Worm (Caenorhabditis elegans): ENCODE results near the gene srh-31.

Gene srh-31

ce11 chrV:17707022-17707421 is at the start of gene srh-31:
srh-31 (plus strand) TSS chrV:17707322.
- no peak for TF ChIP-seq zip-5 (tag; optimal IDR thresholded peaks at IDR 0.05)
- no peak for TF ChIP-seq che-1 (tag; optimal IDR thresholded peaks at IDR 0.05)
- TF ChIP-seq T23F11.4 (GFP tag; optimal IDR thresholded peaks at IDR 0.05) = no peak
- TF ChIP-seq nhr-232 (tag; optimal IDR thresholded peaks at IDR 0.05) = no peak
- TF ChIP-seq ceh-45 (GFP tag; IDR thresholded peaks at IDR 0.05) = no peak
- no peak for TF ChIP-seq ceh-18 (tag; optimal IDR thresholded peaks at IDR 0.05)
- TF ChIP-seq ttx-3 (tag; optimal IDR thresholded peaks at IDR 0.05) = no peak
- no peak for TF ChIP-seq sdc-2 (tag; optimal IDR thresholded peaks at IDR 0.05)
- TF ChIP-seq dve-1 (tag; optimal IDR thresholded peaks at IDR 0.05) = no peak
- no peak for TF ChIP-seq syd-9 (tag; optimal IDR thresholded peaks at IDR 0.05)
- no peak for TF ChIP-seq pag-3 (tag; optimal IDR thresholded peaks at IDR 0.05; ENCODE audit: borderline replicate concordance)
- TF ChIP-seq hlh-30 (tag; optimal IDR thresholded peaks at IDR 0.05; ENCODE audit: insufficient read depth) = no peak
- no peak for TF ChIP-seq pqm-1 (tag; optimal IDR thresholded peaks at IDR 0.05)
- no peak for TF ChIP-seq C38D4.7 (GFP tag; optimal IDR thresholded peaks at IDR 0.05)
- no peak for TF ChIP-seq ceh-2 (tag; optimal IDR thresholded peaks at IDR 0.05)
- TF ChIP-seq ceh-48 (tag; optimal IDR thresholded peaks at IDR 0.05) = no peak

ce11 chrV:17658824-17659223 is 48.3 kb upstream of the srh-31 start:
- TF ChIP-seq zip-5 (tag; optimal IDR thresholded peaks at IDR 0.05) = no peak
- no peak for TF ChIP-seq C08G9.2 (tag; optimal IDR thresholded peaks at IDR 0.05)
- TF ChIP-seq fkh-10 (GFP tag; optimal IDR thresholded peaks at IDR 0.05) = no peak
- TF ChIP-seq ceh-2 (tag; optimal IDR thresholded peaks at IDR 0.05) = no peak
- no peak for TF ChIP-seq T23F11.4 (GFP tag; optimal IDR thresholded peaks at IDR 0.05)
- no peak for TF ChIP-seq hlh-6 (tag; optimal IDR thresholded peaks at IDR 0.05)
- TF ChIP-seq fax-1 (tag; optimal IDR thresholded peaks at IDR 0.05) = no peak
- no peak for TF ChIP-seq ceh-30 (tag; optimal IDR thresholded peaks at IDR 0.05)
- TF ChIP-seq gmeb-2 (tag; optimal IDR thresholded peaks at IDR 0.05) = no peak
- TF ChIP-seq unc-55 (GFP tag; optimal IDR thresholded peaks at IDR 0.05) = no peak
- TF ChIP-seq lin-11 (tag; optimal IDR thresholded peaks at IDR 0.05) = no peak
- no peak for TF ChIP-seq ceh-19 (GFP tag; optimal IDR thresholded peaks at IDR 0.05)
- no peak for TF ChIP-seq ceh-18 (tag; optimal IDR thresholded peaks at IDR 0.05)
- no peak for TF ChIP-seq elt-4 (tag; optimal IDR thresholded peaks at IDR 0.05)
- TF ChIP-seq ceh-45 (GFP tag; IDR thresholded peaks at IDR 0.05) = no peak
- no peak for TF ChIP-seq unc-42 (tag; optimal IDR thresholded peaks at IDR 0.05)
- no peak for TF ChIP-seq pha-2 (tag; optimal IDR thresholded peaks at IDR 0.05)
- TF ChIP-seq ceh-34 (tag; optimal IDR thresholded peaks at IDR 0.05) = no peak
- no peak for TF ChIP-seq hlh-30 (tag; optimal IDR thresholded peaks at IDR 0.05; ENCODE audit: insufficient read depth)
- TF ChIP-seq hlh-15 (tag; optimal IDR thresholded peaks at IDR 0.05) = no peak

- TF ChIP-seq syd-9 (tag; optimal IDR thresholded peaks at IDR 0.05) (no peak), elt-4 (tag; optimal IDR thresholded peaks at IDR 0.05) (no peak), eyg-1 (tag; optimal IDR thresholded peaks at IDR 0.05) (no peak), ahr-1 (tag; optimal IDR thresholded peaks at IDR 0.05) (no peak), unc-3 (GFP tag; conservative IDR thresholded peaks at IDR 0.05) (no peak), unc-3 (tag; optimal IDR thresholded peaks at IDR 0.05) (no peak), elt-2 (tag; optimal IDR thresholded peaks at IDR 0.05) (peak; percentile 92), ceh-9 (tag; optimal IDR thresholded peaks at IDR 0.05) (no peak), Y22D7AL.16 (tag; optimal IDR thresholded peaks at IDR 0.05) (no peak), unc-42 (tag; optimal IDR thresholded peaks at IDR 0.05) (no peak)
Observed at ce11 chrV:17659228-17659627, 47.9 kb upstream of the srh-31 start, which contains the start of gene fbxa-108. fbxa-108 (minus strand) TSS chrV:17659385.

- no peak for TF ChIP-seq unc-3 (GFP tag; conservative IDR thresholded peaks at IDR 0.05)
- no peak for TF ChIP-seq unc-3 (tag; optimal IDR thresholded peaks at IDR 0.05)
- TF ChIP-seq nfya-1 (tag; optimal IDR thresholded peaks at IDR 0.05) = no peak
- TF ChIP-seq fkh-6 (tag; optimal IDR thresholded peaks at IDR 0.05) = no peak
- no peak for TF ChIP-seq unc-55 (GFP tag; optimal IDR thresholded peaks at IDR 0.05)
- no peak for TF ChIP-seq ceh-45 (GFP tag; IDR thresholded peaks at IDR 0.05)
- no peak for TF ChIP-seq dve-1 (tag; optimal IDR thresholded peaks at IDR 0.05)
- no peak for TF ChIP-seq ceh-22 (tag; optimal IDR thresholded peaks at IDR 0.05)
- no peak for TF ChIP-seq ztf-16 (tag; optimal IDR thresholded peaks at IDR 0.05)
- no peak for TF ChIP-seq T23F11.4 (GFP tag; optimal IDR thresholded peaks at IDR 0.05)
- no peak for TF ChIP-seq sox-2 (GFP tag; IDR thresholded peaks at IDR 0.05)
- TF ChIP-seq pax-1 (tag; optimal IDR thresholded peaks at IDR 0.05) = no peak
- TF ChIP-seq unc-42 (tag; optimal IDR thresholded peaks at IDR 0.05) = no peak
Observed at ce11 chrV:17660003-17660402, 47.1 kb upstream of the srh-31 start, which contains the start of gene dgat-2. dgat-2 (plus strand) TSS chrV:17660303.

Measured in whole organism, late embryonic.